Worm (Caenorhabditis elegans) whole organism, mixed stage, embryonic: ENCODE results near the gene ugt-23.

ENCODE experiments used
- ces-1 ChIP-seq: fragments of 150-350 bp; optimal IDR thresholded peaks from 2 replicates; lab custom pipeline; 2014; ENCODE audit warnings: missing biosample characterization, missing genetic modification reagents, missing genetic modification characterization
- cnd-1 ChIP-seq: fragments of 200-800 bp; sonication (Bioruptor generic); optimal IDR thresholded peaks from 2 replicates; lab custom pipeline; 2018; ENCODE audit warnings: mild to moderate bottlenecking, missing genetic modification characterization, missing compliant biosample characterization
- flh-1 ChIP-seq: fragments of 200-800 bp; sonication (Bioruptor generic); optimal IDR thresholded peaks from 2 replicates; lab custom pipeline; 2018; ENCODE audit warnings: mild to moderate bottlenecking, missing genetic modification characterization, moderate library complexity, missing compliant biosample characterization
- lin-13 ChIP-seq: fragments of 150-350 bp; optimal IDR thresholded peaks from 2 replicates; lab custom pipeline; 2014; ENCODE audit warnings: missing biosample characterization, missing genetic modification characterization
- lsy-2 ChIP-seq: fragments of 150-350 bp; optimal IDR thresholded peaks from 2 replicates; lab custom pipeline; 2014; ENCODE audit warnings: missing biosample characterization, missing genetic modification characterization
- mep-1 ChIP-seq: fragments of 150-350 bp; optimal IDR thresholded peaks from 2 replicates; lab custom pipeline; 2017; ENCODE audit warnings: missing biosample characterization, missing genetic modification reagents, missing genetic modification characterization, inconsistent platforms
- nhr-12 ChIP-seq: fragments of 150-350 bp; optimal IDR thresholded peaks from 2 replicates; lab custom pipeline; 2014; ENCODE audit warnings: missing biosample characterization, missing genetic modification characterization
- nhr-237 ChIP-seq: fragments of 150-350 bp; optimal IDR thresholded peaks from 2 replicates; lab custom pipeline; 2014; ENCODE audit warnings: missing biosample characterization, missing genetic modification characterization
- nhr-28 ChIP-seq: fragments of 150-350 bp; optimal IDR thresholded peaks from 2 replicates; lab custom pipeline; 2014; ENCODE audit warnings: missing biosample characterization, missing genetic modification characterization
- pha-4 ChIP-seq: fragments of 150-350 bp; optimal IDR thresholded peaks from 2 replicates; lab custom pipeline; 2018; ENCODE audit warnings: missing biosample characterization, missing genetic modification reagents, missing genetic modification characterization
- unc-120 ChIP-seq: sonication (generic microtip); optimal IDR thresholded peaks from 2 replicates; lab custom pipeline; 2017; ENCODE audit warnings: missing genetic modification characterization, missing compliant biosample characterization; ENCODE audit not compliant: poor library complexity, severe bottlenecking
- unc-62 ChIP-seq: fragments of 150-350 bp; optimal IDR thresholded peaks from 2 replicates; lab custom pipeline; 2014; ENCODE audit warnings: missing biosample characterization, missing genetic modification reagents, missing genetic modification characterization
- ztf-11 ChIP-seq: fragments of 150-350 bp; optimal IDR thresholded peaks from 2 replicates; lab custom pipeline; 2014; ENCODE audit warnings: missing biosample characterization, missing genetic modification characterization

ce11 chrX:9938537-9938936 is 13.6 kb upstream of the ugt-23 start, which contains the start of the genes C17G1.5 and C17G1.14:
- TF ChIP-seq ztf-11 (tag; lab: Kevin White, UChicago) (no peak), unc-62 (GFP tag; lab: Kevin White, UChicago) (no peak), lin-13 (tag; lab: Kevin White, UChicago) (no peak), unc-120 (tag; lab: Kevin White, UChicago) (no peak), ces-1 (GFP tag; lab: Kevin White, UChicago) (no peak), cnd-1 (tag; lab: Kevin White, UChicago) (no peak), mep-1 (no peak), pha-4 (tag; lab: Kevin White, UChicago) (no peak), nhr-237 (no peak), nhr-12 (no peak), nhr-28 (tag; lab: Kevin White, UChicago) (no peak), flh-1 (GFP tag; lab: Kevin White, UChicago) (no peak), lsy-2 (tag; lab: Kevin White, UChicago) (no peak)
